Worm (Caenorhabditis elegans): ENCODE measurements around the gene npr-37.

DNA sequence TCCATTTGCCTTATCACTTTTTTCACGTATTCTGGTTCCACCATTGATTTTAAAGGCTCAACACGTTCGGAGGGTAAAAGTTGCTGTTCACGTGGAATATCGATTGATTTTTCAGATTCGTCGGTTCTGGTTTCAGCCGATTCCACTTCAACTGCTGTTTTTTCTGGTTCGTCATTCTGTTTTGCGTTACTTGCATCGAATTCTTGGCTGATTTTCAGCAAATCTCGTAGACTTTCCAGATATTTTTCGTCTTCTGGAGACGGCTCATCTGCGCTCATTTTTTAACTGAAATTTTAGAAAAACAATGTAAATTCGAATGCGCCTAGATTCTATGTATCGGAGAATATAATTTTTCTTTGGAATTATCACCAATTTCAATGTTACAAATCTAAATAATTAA is 61.3 kb downstream of the npr-37 start, which contains the start of gene eri-1:
- no peak for TF ChIP-seq pha-4 (tag; optimal IDR thresholded peaks at IDR 0.05)
- TF ChIP-seq ama-1 (optimal IDR thresholded peaks at IDR 0.05): no peak
- peak in 1 of 2 experiments; percentile 36 for TF ChIP-seq ama-1 (GFP tag; optimal IDR thresholded peaks at IDR 0.05)
- TF ChIP-seq bed-2 (GFP tag; IDR thresholded peaks at IDR 0.05): no peak
- TF ChIP-seq him-1 (tag; optimal IDR thresholded peaks at IDR 0.05): no peak
- no peak for TF ChIP-seq ccch-3 (GFP tag; optimal IDR thresholded peaks at IDR 0.05)
- no peak for TF ChIP-seq xnd-1 (tag; optimal IDR thresholded peaks at IDR 0.05)
- TF ChIP-seq B0261.1 (tag; optimal IDR thresholded peaks at IDR 0.05): no peak
- no peak for TF ChIP-seq nfya-1 (tag; optimal IDR thresholded peaks at IDR 0.05; ENCODE audit: borderline replicate concordance, insufficient read depth)
- TF ChIP-seq lin-35 (GFP tag; optimal IDR thresholded peaks at IDR 0.05): no peak
- no peak for TF ChIP-seq lin-54 (GFP tag; optimal IDR thresholded peaks at IDR 0.05)

All from whole organism, young adult.